Fruit fly (Drosophila melanogaster) whole organism, embryonic: ENCODE measurements around the gene ebd1.

Experiments
- CG10979 ChIP-seq: fragments of 200-800 bp; sonication (Bioruptor generic); optimal IDR thresholded peaks from 2 replicates; lab custom pipeline; 2018; ENCODE audit warnings: missing biosample characterization, mild to moderate bottlenecking, missing genetic modification characterization, moderate library complexity
- CG11247 ChIP-seq: fragments of 200-800 bp; sonication (Bioruptor generic); IDR thresholded peaks from 2 replicates; pipeline ENCODE4 v1.3.6; 2022; ENCODE audit warnings: missing biosample characterization, missing genetic modification characterization
- CG11456 ChIP-seq: fragments of 200-800 bp; sonication (Bioruptor generic); IDR thresholded peaks from 3 replicates; pipeline ENCODE4 v1.3.6; 2022; ENCODE audit warnings: missing biosample characterization, missing genetic modification characterization
- CG11504 ChIP-seq: fragments of 200-800 bp; sonication (Bioruptor generic); optimal IDR thresholded peaks from 3 replicates; lab custom pipeline; 2019; ENCODE audit warnings: missing biosample characterization, mild to moderate bottlenecking, missing genetic modification characterization, moderate library complexity
- CG13123 ChIP-seq: fragments of 200-800 bp; sonication (Bioruptor generic); optimal IDR thresholded peaks from 2 replicates; lab custom pipeline; 2016; ENCODE audit warnings: missing biosample characterization, missing genetic modification characterization
- CG14441 ChIP-seq: fragments of 200-800 bp; sonication (Bioruptor generic); IDR thresholded peaks from 2 replicates; pipeline ENCODE4 v1.3.6; 2022; ENCODE audit warnings: missing biosample characterization, missing genetic modification characterization
- CG14710 ChIP-seq: fragments of 200-800 bp; sonication (Bioruptor generic); optimal IDR thresholded peaks from 3 replicates; lab custom pipeline; 2019; ENCODE audit warnings: missing biosample characterization, mild to moderate bottlenecking, missing genetic modification characterization, moderate library complexity
- CG15696 ChIP-seq: fragments of 200-800 bp; sonication (Bioruptor generic); optimal IDR thresholded peaks from 2 replicates; lab custom pipeline; 2019; ENCODE audit warnings: missing biosample characterization, mild to moderate bottlenecking, missing genetic modification characterization, moderate library complexity
- CG18764 ChIP-seq: fragments of 200-800 bp; sonication (Bioruptor generic); optimal IDR thresholded peaks from 3 replicates; lab custom pipeline; 2016; ENCODE audit warnings: missing biosample characterization, missing genetic modification characterization
- CG2116 ChIP-seq: fragments of 200-800 bp; sonication (Bioruptor generic); optimal IDR thresholded peaks from 3 replicates; lab custom pipeline; 2018; ENCODE audit warnings: missing biosample characterization, mild to moderate bottlenecking, missing genetic modification characterization
- CG30020 ChIP-seq: fragments of 200-800 bp; optimal IDR thresholded peaks from 2 replicates; lab custom pipeline; 2019; ENCODE audit warnings: missing biosample characterization, mild to moderate bottlenecking, missing genetic modification characterization, moderate library complexity
- CG34376 ChIP-seq: fragments of 200-800 bp; sonication (Bioruptor generic); optimal IDR thresholded peaks from 2 replicates; lab custom pipeline; 2018; ENCODE audit warnings: missing biosample characterization, mild to moderate bottlenecking, missing genetic modification characterization
- CG6791 ChIP-seq: fragments of 200-800 bp; sonication (Bioruptor generic); IDR thresholded peaks from 3 replicates; pipeline ENCODE4 v1.3.6; 2022; ENCODE audit warnings: missing biosample characterization, missing genetic modification characterization; ENCODE audit not compliant: partially characterized antibody
- CG7271 ChIP-seq: fragments of 200-800 bp; sonication (Bioruptor generic); optimal IDR thresholded peaks from 2 replicates; lab custom pipeline; 2018; ENCODE audit warnings: missing biosample characterization, mild to moderate bottlenecking, missing genetic modification characterization, moderate library complexity
- CG8765 ChIP-seq: fragments of 200-800 bp; sonication (Bioruptor generic); IDR thresholded peaks from 2 replicates; pipeline ENCODE4 v1.3.6; 2022; ENCODE audit warnings: missing biosample characterization, missing genetic modification characterization
- CG9437 ChIP-seq: fragments of 200-800 bp; sonication (Bioruptor generic); optimal IDR thresholded peaks from 2 replicates; lab custom pipeline; 2018; ENCODE audit warnings: missing biosample characterization, mild to moderate bottlenecking, missing genetic modification characterization
- CG9609 ChIP-seq: fragments of 200-800 bp; sonication (Bioruptor generic); optimal IDR thresholded peaks from 3 replicates; lab custom pipeline; 2016; ENCODE audit warnings: missing biosample characterization, missing genetic modification characterization
- E2f2 ChIP-seq: fragments of 200-800 bp; sonication (Bioruptor generic); IDR thresholded peaks from 2 replicates; pipeline ENCODE4 v1.3.6; 2022; ENCODE audit warnings: missing biosample characterization, missing genetic modification characterization
- Ets97D ChIP-seq: fragments of 200-800 bp; sonication (Bioruptor generic); optimal IDR thresholded peaks from 3 replicates; lab custom pipeline; 2016; ENCODE audit warnings: missing biosample characterization, missing genetic modification characterization
- Gsc ChIP-seq: fragments of 200-800 bp; sonication (Bioruptor generic); IDR thresholded peaks from 2 replicates; pipeline ENCODE4 v1.3.6; 2022; ENCODE audit warnings: missing biosample characterization, missing genetic modification characterization
- H2.0 ChIP-seq: fragments of 200-800 bp; sonication (Bioruptor generic); IDR thresholded peaks from 2 replicates; pipeline ENCODE4 v1.3.6; 2022; ENCODE audit warnings: missing biosample characterization, missing genetic modification characterization
- Hmx ChIP-seq: fragments of 200-800 bp; sonication (Bioruptor generic); optimal IDR thresholded peaks from 2 replicates; lab custom pipeline; 2016; ENCODE audit warnings: missing biosample characterization, missing genetic modification characterization
- Hr78 ChIP-seq, 2 experiments: fragments of 200-800 bp in 1 of 2; fragments of >200 bp in 1 of 2; sonication (Bioruptor generic) in 1 of 2; optimal IDR thresholded peaks; 2 replicates each; lab custom pipeline; 2017 to 2019; ENCODE audit warnings: missing biosample characterization in 2 of 2, missing genetic modification characterization in 2 of 2, mild to moderate bottlenecking in 1 of 2, moderate library complexity in 1 of 2
- Kr ChIP-seq: fragments of 200-800 bp; sonication (Bioruptor generic); optimal IDR thresholded peaks from 2 replicates; lab custom pipeline; 2017; ENCODE audit warnings: missing biosample characterization, mild to moderate bottlenecking, missing genetic modification characterization
- MTF-1 ChIP-seq: fragments of 200-800 bp; sonication (Bioruptor generic); optimal IDR thresholded peaks from 2 replicates; lab custom pipeline; 2018; ENCODE audit warnings: missing biosample characterization, mild to moderate bottlenecking, missing genetic modification characterization, borderline replicate concordance
- Nf-YB ChIP-seq: fragments of 200-800 bp; sonication (Bioruptor generic); optimal IDR thresholded peaks from 3 replicates; lab custom pipeline; 2019; ENCODE audit warnings: missing biosample characterization, mild to moderate bottlenecking, missing genetic modification characterization, moderate library complexity
- Sry-δ ChIP-seq: fragments of 200-800 bp; sonication (Bioruptor generic); optimal IDR thresholded peaks from 2 replicates; lab custom pipeline; 2016; ENCODE audit warnings: missing biosample characterization, missing genetic modification characterization
- Ssrp ChIP-seq: fragments of 200-800 bp; sonication (Bioruptor generic); optimal IDR thresholded peaks from 2 replicates; lab custom pipeline; 2018; ENCODE audit warnings: missing biosample characterization, mild to moderate bottlenecking, missing genetic modification characterization, moderate library complexity
- bab2 ChIP-seq: fragments of 200-800 bp; sonication (Bioruptor generic); optimal IDR thresholded peaks from 2 replicates; lab custom pipeline; 2016; ENCODE audit warnings: missing biosample characterization, missing genetic modification characterization
- bowl ChIP-seq: fragments of 200-800 bp; sonication (Bioruptor generic); IDR thresholded peaks from 2 replicates; pipeline ENCODE4 v1.3.6; 2022; ENCODE audit warnings: missing biosample characterization, missing genetic modification characterization
- chif ChIP-seq, 2 experiments: fragments of 200-800 bp; sonication (Bioruptor generic); optimal IDR thresholded peaks; 3 replicates each; lab custom pipeline; 2016; ENCODE audit warnings: missing biosample characterization in 2 of 2, missing genetic modification characterization in 2 of 2
- cwo ChIP-seq: fragments of 200-800 bp; sonication (Bioruptor generic); optimal IDR thresholded peaks from 3 replicates; lab custom pipeline; 2017; ENCODE audit warnings: missing biosample characterization, missing genetic modification characterization, mild to moderate bottlenecking, moderate library complexity, missing genetic modification reagents
- fd96Cb ChIP-seq: fragments of 200-800 bp; sonication (Bioruptor generic); optimal IDR thresholded peaks from 2 replicates; lab custom pipeline; 2018; ENCODE audit warnings: missing biosample characterization, mild to moderate bottlenecking, missing genetic modification characterization, moderate library complexity
- gsb-n ChIP-seq: fragments of 200-800 bp; sonication (Bioruptor generic); optimal IDR thresholded peaks from 3 replicates; lab custom pipeline; 2018; ENCODE audit warnings: missing biosample characterization, mild to moderate bottlenecking, missing genetic modification characterization
- hb ChIP-seq: fragments of 200-800 bp; sonication (Bioruptor generic); IDR thresholded peaks from 3 replicates; pipeline ENCODE4 v1.3.6; 2022; ENCODE audit warnings: missing biosample characterization, missing genetic modification characterization; ENCODE audit not compliant: partially characterized antibody
- her ChIP-seq: fragments of 200-800 bp; sonication (Bioruptor generic); optimal IDR thresholded peaks from 2 replicates; lab custom pipeline; 2016; ENCODE audit warnings: missing biosample characterization, missing genetic modification characterization
- inv ChIP-seq: fragments of 200-800 bp; sonication (Bioruptor generic); IDR thresholded peaks from 2 replicates; pipeline ENCODE4 v1.3.6; 2022; ENCODE audit warnings: missing biosample characterization, missing genetic modification characterization; ENCODE audit not compliant: partially characterized antibody
- kay ChIP-seq: fragments of 200-800 bp; sonication (Bioruptor generic); optimal IDR thresholded peaks from 2 replicates; lab custom pipeline; 2016; ENCODE audit warnings: missing biosample characterization, missing genetic modification characterization
- maf-S ChIP-seq: fragments of 200-800 bp; sonication (Bioruptor generic); optimal IDR thresholded peaks from 2 replicates; lab custom pipeline; 2016; ENCODE audit warnings: missing biosample characterization, missing genetic modification characterization
- nau ChIP-seq: fragments of 200-800 bp; sonication (Bioruptor generic); optimal IDR thresholded peaks from 3 replicates; lab custom pipeline; 2017; ENCODE audit warnings: missing biosample characterization, mild to moderate bottlenecking, missing genetic modification characterization, missing genetic modification reagents
- nmo ChIP-seq: fragments of 200-800 bp; sonication (Bioruptor generic); optimal IDR thresholded peaks from 2 replicates; lab custom pipeline; 2018; ENCODE audit warnings: missing biosample characterization, mild to moderate bottlenecking, missing genetic modification characterization, moderate library complexity
- pan ChIP-seq, 4 experiments: fragments of >200 bp in 3 of 4; fragments of 200-800 bp in 1 of 4; sonication (Bioruptor generic) in 1 of 4; optimal IDR thresholded peaks in 3 of 4; IDR thresholded peaks in 1 of 4; 2 replicates each; pipeline versions ENCODE4 v1.3.6 to Lab custom; 2017 to 2022; ENCODE audit warnings: missing biosample characterization in 2 of 4, missing genetic modification characterization in 2 of 4, mixed read lengths in 1 of 4
- pfk ChIP-seq: fragments of 200-800 bp; sonication (Bioruptor generic); optimal IDR thresholded peaks from 2 replicates; lab custom pipeline; 2018; ENCODE audit warnings: missing biosample characterization, mild to moderate bottlenecking, missing genetic modification characterization, moderate library complexity
- phol ChIP-seq: fragments of 200-800 bp; sonication (Bioruptor generic); optimal IDR thresholded peaks from 3 replicates; lab custom pipeline; 2018; ENCODE audit warnings: missing biosample characterization, mild to moderate bottlenecking, missing genetic modification characterization, moderate library complexity
- run ChIP-seq: fragments of 200-800 bp; sonication (Bioruptor generic); optimal IDR thresholded peaks from 3 replicates; lab custom pipeline; 2018; ENCODE audit warnings: missing biosample characterization, mild to moderate bottlenecking, missing genetic modification characterization
- slbo ChIP-seq: fragments of 200-800 bp; sonication (Bioruptor generic); IDR thresholded peaks from 2 replicates; pipeline ENCODE4 v1.3.6; 2022; ENCODE audit warnings: missing biosample characterization, missing genetic modification characterization
- zfh1 ChIP-seq: fragments of 200-800 bp; sonication (Bioruptor generic); IDR thresholded peaks from 3 replicates; pipeline ENCODE4 v1.3.6; 2022; ENCODE audit warnings: missing biosample characterization, missing genetic modification characterization

Gene ebd1

DNA sequence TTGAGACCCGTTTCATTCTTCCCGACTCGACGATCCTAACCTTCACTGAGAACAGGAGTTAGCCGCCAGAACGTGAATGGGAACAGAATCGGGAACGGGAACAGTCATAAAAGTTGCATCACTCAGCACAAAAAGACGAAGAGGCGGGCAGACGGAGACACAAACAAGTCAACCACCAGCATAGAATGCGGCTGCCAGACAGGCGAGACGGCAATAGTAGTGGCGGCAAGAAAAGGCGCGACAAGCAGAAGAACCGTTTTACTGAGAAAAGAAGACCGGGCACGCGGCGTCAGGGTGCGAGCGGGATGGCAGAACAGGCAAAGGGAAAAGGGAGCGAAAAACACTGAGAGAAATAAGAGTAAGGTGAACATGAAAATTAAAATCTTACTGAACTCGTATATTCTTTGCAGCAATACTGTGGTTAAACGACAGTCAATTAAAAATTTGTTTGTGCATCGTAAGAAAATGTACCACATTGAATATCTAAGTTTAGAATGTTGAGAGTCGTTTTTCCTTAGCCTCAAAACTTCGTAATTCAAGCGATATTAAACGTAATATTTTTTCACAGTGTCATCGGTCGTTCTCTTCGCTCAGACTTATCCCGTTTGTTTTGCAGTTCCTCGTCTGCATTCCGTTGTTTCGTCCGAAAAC, 44.9 kb downstream of the ebd1 start (continued):
- TF ChIP-seq H2.0: peak; percentile 56
- peak; percentile 47 for TF ChIP-seq Sry-δ
- peak; percentile 80 for TF ChIP-seq CG9609
- TF ChIP-seq CG8765 (GFP tag; lab: Robert Waterston, UW): peak; percentile 88
- peak; percentile 86 for TF ChIP-seq bab2 (GFP tag; lab: Kevin White, UChicago)
- TF ChIP-seq CG6791 (GFP tag; lab: Robert Waterston, UW): 0 out of 3 replicates have a peak, but pooled peaks have one; percentile 54
- peak; percentile 44 for TF ChIP-seq cwo (GFP tag; lab: Kevin White, UChicago)
- TF ChIP-seq pan (optimal IDR thresholded peaks at IDR 0.05; lab: Kevin White, UChicago): no peak
- TF ChIP-seq pan (GFP tag; optimal IDR thresholded peaks at IDR 0.05 in 1 of 2, IDR thresholded peaks at IDR 0.05 in 1 of 2): peak in 1 of 2 experiments; percentile 77
- peak; percentile 15 for TF ChIP-seq CG34376
- TF ChIP-seq chif (GFP tag; optimal IDR thresholded peaks at IDR 0.05; lab: Kevin White, UChicago): peak; percentile 78 to 93
- TF ChIP-seq fd96Cb (tag; lab: Kevin White, UChicago): peak; percentile 86
- peak; percentile 78 for TF ChIP-seq pfk
- TF ChIP-seq CG7271 (tag; lab: Kevin White, UChicago): peak; percentile 60
- TF ChIP-seq CG14710 (tag; lab: Kevin White, UChicago): peak; percentile 92
- TF ChIP-seq slbo (GFP tag; lab: Robert Waterston, UW): peak; percentile 71
- peak; percentile 54 for TF ChIP-seq CG2116 (GFP tag; lab: Kevin White, UChicago)
- peak; percentile 36 for TF ChIP-seq run (tag; lab: Kevin White, UChicago)
- peak; percentile 47 for TF ChIP-seq CG30020 (tag; lab: Kevin White, UChicago)
- TF ChIP-seq Hr78 (GFP tag; optimal IDR thresholded peaks at IDR 0.05; lab: Kevin White, UChicago): peak in 1 of 2 experiments; percentile 37
- TF ChIP-seq nau (GFP tag; lab: Kevin White, UChicago): peak; percentile 50
- peak; percentile 86 for TF ChIP-seq her (GFP tag; lab: Kevin White, UChicago)
- peak; percentile 63 for TF ChIP-seq kay (GFP tag; lab: Kevin White, UChicago)
- peak; percentile 38 for TF ChIP-seq Nf-YB
- peak; percentile 47 for TF ChIP-seq Hmx (GFP tag; lab: Kevin White, UChicago)
- TF ChIP-seq CG14441: peak; percentile 71
- no peak; the same call in 1 of the 2 replicates for TF ChIP-seq Gsc (GFP tag; lab: Robert Waterston, UW)
- peak; percentile 47; the same call in 1 of the 2 replicates for TF ChIP-seq bowl (GFP tag; lab: Robert Waterston, UW)
- TF ChIP-seq inv (GFP tag; lab: Robert Waterston, UW): no peak
- TF ChIP-seq CG9437: peak; percentile 80
- peak; percentile 51; the same call in 1 of the 2 replicates for TF ChIP-seq CG11247 (GFP tag; lab: Robert Waterston, UW)
- TF ChIP-seq phol: peak; percentile 90
- peak; percentile 65 for TF ChIP-seq CG13123
- TF ChIP-seq gsb-n (tag; lab: Kevin White, UChicago): peak; percentile 86
- no peak for TF ChIP-seq hb (GFP tag; lab: Robert Waterston, UW)
- peak; percentile 91 for TF ChIP-seq nmo (GFP tag; lab: Kevin White, UChicago)
- TF ChIP-seq zfh1 (GFP tag; lab: Robert Waterston, UW): peak; percentile 89
- TF ChIP-seq maf-S (GFP tag; lab: Kevin White, UChicago): peak; percentile 76
- TF ChIP-seq Ets97D (GFP tag; lab: Kevin White, UChicago): peak; percentile 51
- peak; percentile 84 for TF ChIP-seq CG11504 (tag; lab: Kevin White, UChicago)
- TF ChIP-seq Ssrp (tag; lab: Kevin White, UChicago): peak; percentile 83
- peak; percentile 58 for TF ChIP-seq MTF-1
- peak; percentile 64 for TF ChIP-seq Kr (GFP tag; lab: Kevin White, UChicago)
- peak; percentile 95 for TF ChIP-seq CG10979 (tag; lab: Kevin White, UChicago)
- peak; percentile 62 for TF ChIP-seq E2f2 (GFP tag; lab: Robert Waterston, UW)
- TF ChIP-seq CG15696: peak; percentile 96
- TF ChIP-seq CG11456 (GFP tag; lab: Robert Waterston, UW): no peak
- TF ChIP-seq CG18764 (GFP tag; lab: Kevin White, UChicago): peak; percentile 64
